Fruit fly (Drosophila melanogaster) whole organism, embryonic: ENCODE data around the gene CG7675.

Source experiments
- Adf1 ChIP-seq: fragments of 200-800 bp; sonication (Bioruptor generic); IDR thresholded peaks from 2 replicates; pipeline ENCODE4 v1.3.6; 2022; ENCODE audit warnings: missing biosample characterization, missing genetic modification characterization
- Atf6 ChIP-seq: fragments of 200-800 bp; sonication (Bioruptor generic); IDR thresholded peaks from 2 replicates; pipeline ENCODE4 v1.3.6; 2022; ENCODE audit warnings: missing biosample characterization, missing genetic modification characterization
- Bgb ChIP-seq: fragments of 200-800 bp; sonication (Bioruptor generic); IDR thresholded peaks from 2 replicates; pipeline ENCODE4 v1.3.6; 2022; ENCODE audit warnings: missing biosample characterization, missing genetic modification characterization; ENCODE audit not compliant: partially characterized antibody
- CG10321 ChIP-seq: fragments of 200-800 bp; sonication (Bioruptor generic); IDR thresholded peaks from 2 replicates; pipeline ENCODE4 v1.3.6; 2022; ENCODE audit warnings: missing biosample characterization, missing genetic modification characterization
- CG10959 ChIP-seq: fragments of 200-800 bp; sonication (Bioruptor generic); IDR thresholded peaks from 2 replicates; pipeline ENCODE4 v1.3.6; 2022; ENCODE audit warnings: missing biosample characterization, missing genetic modification characterization
- CG11504 ChIP-seq: fragments of 200-800 bp; sonication (Bioruptor generic); optimal IDR thresholded peaks from 3 replicates; lab custom pipeline; 2019; ENCODE audit warnings: missing biosample characterization, mild to moderate bottlenecking, missing genetic modification characterization, moderate library complexity
- CG12155 ChIP-seq: fragments of 200-800 bp; sonication (Bioruptor generic); optimal IDR thresholded peaks from 3 replicates; lab custom pipeline; 2016; ENCODE audit warnings: missing biosample characterization, missing genetic modification characterization
- CG12769 ChIP-seq: fragments of 200-800 bp; sonication (Bioruptor generic); optimal IDR thresholded peaks from 2 replicates; lab custom pipeline; 2019; ENCODE audit warnings: missing biosample characterization, mild to moderate bottlenecking, missing genetic modification characterization, moderate library complexity
- CG14667 ChIP-seq: fragments of 200-800 bp; sonication (Bioruptor generic); IDR thresholded peaks from 2 replicates; pipeline ENCODE4 v1.3.6; 2022; ENCODE audit warnings: missing biosample characterization, missing genetic modification characterization
- CG17612 ChIP-seq: fragments of 200-800 bp; sonication (Bioruptor generic); IDR thresholded peaks from 2 replicates; pipeline ENCODE4 v1.3.6; 2022; ENCODE audit warnings: missing biosample characterization, missing genetic modification characterization
- CG2120 ChIP-seq: fragments of 200-800 bp; sonication (Bioruptor generic); optimal IDR thresholded peaks from 3 replicates; lab custom pipeline; 2016; ENCODE audit warnings: missing biosample characterization, missing genetic modification characterization
- CG3407 ChIP-seq: fragments of 200-800 bp; sonication (Bioruptor generic); optimal IDR thresholded peaks from 2 replicates; lab custom pipeline; 2018; ENCODE audit warnings: missing biosample characterization, mild to moderate bottlenecking, missing genetic modification characterization
- CG34422 ChIP-seq: fragments of 200-800 bp; sonication (Bioruptor generic); IDR thresholded peaks from 3 replicates; pipeline ENCODE4 v1.3.6; 2022; ENCODE audit warnings: missing biosample characterization, missing genetic modification characterization
- CG4328 ChIP-seq: fragments of 200-800 bp; sonication (Bioruptor generic); optimal IDR thresholded peaks from 3 replicates; lab custom pipeline; 2017; ENCODE audit warnings: missing biosample characterization, missing genetic modification reagents, missing genetic modification characterization
- CG6654 ChIP-seq: fragments of 200-800 bp; sonication (Bioruptor generic); optimal IDR thresholded peaks from 2 replicates; lab custom pipeline; 2017; ENCODE audit warnings: missing biosample characterization, mild to moderate bottlenecking, missing genetic modification characterization
- CG7839 ChIP-seq: fragments of 200-800 bp; sonication (Bioruptor generic); optimal IDR thresholded peaks from 3 replicates; lab custom pipeline; 2018; ENCODE audit warnings: missing biosample characterization, mild to moderate bottlenecking, missing genetic modification characterization, moderate library complexity
- CG8765 ChIP-seq: fragments of 200-800 bp; sonication (Bioruptor generic); IDR thresholded peaks from 2 replicates; pipeline ENCODE4 v1.3.6; 2022; ENCODE audit warnings: missing biosample characterization, missing genetic modification characterization
- Dad ChIP-seq: fragments of 200-800 bp; sonication (Bioruptor generic); optimal IDR thresholded peaks from 3 replicates; lab custom pipeline; 2016; ENCODE audit warnings: missing biosample characterization, missing genetic modification characterization
- Deaf1 ChIP-seq: fragments of 200-800 bp; optimal IDR thresholded peaks from 3 replicates; lab custom pipeline; 2019; ENCODE audit warnings: missing biosample characterization, mild to moderate bottlenecking, missing genetic modification characterization, moderate library complexity
- Dll ChIP-seq: fragments of 200-800 bp; sonication (Bioruptor generic); IDR thresholded peaks from 4 replicates; pipeline ENCODE4 v1.3.6; 2022; ENCODE audit warnings: missing biosample characterization, missing genetic modification characterization; ENCODE audit not compliant: partially characterized antibody
- Doc3 ChIP-seq: fragments of 200-800 bp; sonication (Bioruptor generic); IDR thresholded peaks from 3 replicates; pipeline ENCODE4 v1.3.6; 2022; ENCODE audit warnings: missing biosample characterization, missing genetic modification characterization; ENCODE audit not compliant: partially characterized antibody
- Gsc ChIP-seq: fragments of 200-800 bp; sonication (Bioruptor generic); IDR thresholded peaks from 2 replicates; pipeline ENCODE4 v1.3.6; 2022; ENCODE audit warnings: missing biosample characterization, missing genetic modification characterization
- HLH54F ChIP-seq: fragments of 200-800 bp; sonication (Bioruptor generic); optimal IDR thresholded peaks from 3 replicates; lab custom pipeline; 2016; ENCODE audit warnings: missing biosample characterization, missing genetic modification characterization
- HmgZ ChIP-seq: fragments of 200-800 bp; sonication (Bioruptor generic); optimal IDR thresholded peaks from 2 replicates; lab custom pipeline; 2018; ENCODE audit warnings: missing biosample characterization, mild to moderate bottlenecking, missing genetic modification characterization
- Hmr ChIP-seq: fragments of 200-800 bp; sonication (Bioruptor generic); optimal IDR thresholded peaks from 3 replicates; lab custom pipeline; 2017; ENCODE audit warnings: mild to moderate bottlenecking, missing biosample characterization, missing genetic modification reagents, missing genetic modification characterization
- Hr51 ChIP-seq, 2 experiments: fragments of 200-800 bp; sonication (Bioruptor generic); optimal IDR thresholded peaks; 2 replicates in 1 of 2; 3 replicates in 1 of 2; lab custom pipeline; 2016 to 2018; ENCODE audit warnings: missing biosample characterization in 2 of 2, missing genetic modification characterization in 2 of 2, mild to moderate bottlenecking in 1 of 2, moderate library complexity in 1 of 2
- Mad ChIP-seq: fragments of 200-800 bp; sonication (Bioruptor generic); optimal IDR thresholded peaks from 2 replicates; lab custom pipeline; 2016; ENCODE audit warnings: missing biosample characterization, missing genetic modification characterization
- Med ChIP-seq: fragments of 200-800 bp; sonication (Bioruptor generic); peaks from one replicate; lab custom pipeline; 2016; ENCODE audit warnings: missing biosample characterization, missing genetic modification characterization, mild to moderate bottlenecking, inconsistent platforms, moderate library complexity
- Mes4 ChIP-seq: fragments of 200-800 bp; sonication (Bioruptor generic); optimal IDR thresholded peaks from 2 replicates; lab custom pipeline; 2016; ENCODE audit warnings: missing biosample characterization, missing genetic modification characterization
- Ptx1 ChIP-seq: fragments of 200-800 bp; sonication (Bioruptor generic); IDR thresholded peaks from 2 replicates; pipeline ENCODE4 v1.3.6; 2022; ENCODE audit warnings: missing biosample characterization, missing genetic modification characterization
- Rfx ChIP-seq: fragments of 200-800 bp; sonication (Bioruptor generic); IDR thresholded peaks from 2 replicates; pipeline ENCODE4 v1.3.6; 2022; ENCODE audit warnings: missing biosample characterization, missing genetic modification characterization
- Ssrp ChIP-seq: fragments of 200-800 bp; sonication (Bioruptor generic); optimal IDR thresholded peaks from 2 replicates; lab custom pipeline; 2018; ENCODE audit warnings: missing biosample characterization, mild to moderate bottlenecking, missing genetic modification characterization, moderate library complexity
- Trl ChIP-seq, 3 experiments: fragments of >200 bp in 2 of 3; fragments of 200-800 bp in 1 of 3; sonication (Bioruptor generic) in 1 of 3; optimal IDR thresholded peaks; 2 replicates in 1 of 3; 3 replicates in 2 of 3; lab custom pipeline; 2016 to 2017; ENCODE audit warnings: missing biosample characterization in 1 of 3, missing genetic modification characterization in 1 of 3
- aop ChIP-seq: fragments of 200-800 bp; sonication (Bioruptor generic); IDR thresholded peaks from 2 replicates; pipeline ENCODE4 v1.3.6; 2022; ENCODE audit warnings: missing biosample characterization, missing genetic modification characterization
- ash1 ChIP-seq: fragments of 200-800 bp; sonication (Bioruptor generic); optimal IDR thresholded peaks from 2 replicates; lab custom pipeline; 2018; ENCODE audit warnings: missing biosample characterization, mild to moderate bottlenecking, missing genetic modification characterization
- btn ChIP-seq: fragments of 200-800 bp; sonication (Bioruptor generic); optimal IDR thresholded peaks from 2 replicates; lab custom pipeline; 2016; ENCODE audit warnings: missing biosample characterization, missing genetic modification characterization
- cad ChIP-seq: fragments of >200 bp; optimal IDR thresholded peaks from 2 replicates; lab custom pipeline; 2017; ENCODE audit warnings: missing biosample characterization, missing genetic modification characterization
- chif ChIP-seq, 2 experiments: fragments of 200-800 bp; sonication (Bioruptor generic); optimal IDR thresholded peaks; 3 replicates each; lab custom pipeline; 2016; ENCODE audit warnings: missing biosample characterization in 2 of 2, missing genetic modification characterization in 2 of 2
- dmrt99B ChIP-seq: fragments of 200-800 bp; sonication (Bioruptor generic); optimal IDR thresholded peaks from 2 replicates; lab custom pipeline; 2018; ENCODE audit warnings: missing biosample characterization, mild to moderate bottlenecking, missing genetic modification characterization, moderate library complexity
- ewg ChIP-seq: fragments of 200-800 bp; sonication (Bioruptor generic); optimal IDR thresholded peaks from 3 replicates; lab custom pipeline; 2017; ENCODE audit warnings: mild to moderate bottlenecking, missing biosample characterization, missing genetic modification reagents, missing genetic modification characterization
- exex ChIP-seq: fragments of 200-800 bp; sonication (Bioruptor generic); optimal IDR thresholded peaks from 4 replicates; lab custom pipeline; 2018; ENCODE audit warnings: missing biosample characterization, mild to moderate bottlenecking, missing genetic modification characterization, moderate library complexity
- ftz-f1 ChIP-seq: fragments of 200-800 bp; sonication (Bioruptor generic); optimal IDR thresholded peaks from 2 replicates; lab custom pipeline; 2016; ENCODE audit warnings: missing biosample characterization, missing genetic modification characterization
- ind ChIP-seq: fragments of 200-800 bp; sonication (Bioruptor generic); optimal IDR thresholded peaks from 3 replicates; lab custom pipeline; 2016; ENCODE audit warnings: missing biosample characterization, missing genetic modification characterization
- lab ChIP-seq: fragments of 200-800 bp; sonication (Bioruptor generic); optimal IDR thresholded peaks from 3 replicates; lab custom pipeline; 2017; ENCODE audit warnings: missing biosample characterization, missing genetic modification characterization, mild to moderate bottlenecking, moderate library complexity, missing genetic modification reagents
- mirr ChIP-seq: fragments of 200-800 bp; sonication (Bioruptor generic); optimal IDR thresholded peaks from 3 replicates; lab custom pipeline; 2018; ENCODE audit warnings: missing biosample characterization, mild to moderate bottlenecking, missing genetic modification characterization
- pros ChIP-seq: fragments of 200-800 bp; sonication (Bioruptor generic); optimal IDR thresholded peaks from 3 replicates; lab custom pipeline; 2019; ENCODE audit warnings: missing biosample characterization, mild to moderate bottlenecking, missing genetic modification characterization, moderate library complexity
- schlank ChIP-seq: fragments of 200-800 bp; sonication (Bioruptor generic); optimal IDR thresholded peaks from 2 replicates; lab custom pipeline; 2018; ENCODE audit warnings: missing biosample characterization, mild to moderate bottlenecking, missing genetic modification characterization

CG7675 gene

DNA sequence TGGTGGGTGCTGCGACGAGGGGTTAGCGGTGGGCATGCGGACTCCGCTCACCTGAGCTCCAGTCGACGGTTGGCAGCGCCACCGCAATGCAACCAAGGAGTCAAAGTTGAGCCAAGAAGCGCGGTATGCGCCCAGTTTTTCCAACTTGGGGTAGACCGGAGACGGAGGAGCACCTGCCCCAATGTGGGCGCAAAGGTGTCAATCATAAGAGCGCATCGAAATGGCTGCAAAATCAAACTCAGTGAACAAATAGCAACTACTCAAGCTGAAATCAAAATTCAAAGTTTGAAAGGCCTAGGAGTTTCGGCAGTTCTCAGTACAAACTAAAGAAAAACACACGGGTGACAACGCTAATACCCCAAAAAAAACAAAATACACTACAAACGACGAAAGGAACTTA is 19.3 kb downstream of the CG7675 start, which contains the start of gene hmw:
Gene hmw, plus strand, starts transcription at position 301 of the 400 bp plus-strand sequence.
- TF ChIP-seq Rfx (GFP tag; lab: Robert Waterston, UW) (peak; percentile 37; the same call in 1 of the 2 replicates), Dad (GFP tag; lab: Kevin White, UChicago) (no peak), CG17612 (no peak), ewg (peak; percentile 24)

DNA sequence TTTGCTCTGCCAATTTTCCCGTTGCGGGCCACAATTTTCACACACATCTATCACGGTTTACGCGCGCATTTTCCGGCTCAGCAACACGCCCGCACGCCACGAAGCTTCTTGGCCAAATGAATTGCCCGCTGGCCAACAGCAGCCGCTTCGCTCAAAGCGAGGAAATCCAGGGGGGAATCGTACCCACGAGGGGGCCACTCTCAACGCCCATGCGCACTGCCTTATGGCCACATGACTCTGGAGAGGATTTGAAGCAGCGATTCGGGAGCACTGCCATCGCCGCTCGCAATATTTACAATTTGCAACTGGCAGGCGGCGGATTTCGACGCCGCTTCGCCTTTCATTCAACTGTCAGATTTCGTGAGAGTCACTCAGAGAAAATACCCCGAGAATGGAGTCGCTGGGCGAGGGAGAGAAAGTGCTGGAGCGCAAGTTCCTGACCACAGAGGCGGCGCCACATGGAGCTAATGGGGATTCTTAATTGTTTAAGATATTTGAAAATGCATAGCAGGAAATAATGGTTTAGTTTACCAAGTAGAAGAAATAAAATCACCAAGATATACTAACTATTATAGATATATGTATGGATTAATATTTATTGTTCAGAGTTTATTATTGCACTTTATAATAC is 20.2 kb downstream of the CG7675 start, which contains the start of gene CG15803:
Gene CG15803, minus strand, starts transcription at position 99 of the 631 bp plus-strand sequence.
- TF ChIP-seq ftz-f1 (GFP tag; lab: Kevin White, UChicago) (no peak), Ssrp (tag; lab: Kevin White, UChicago) (no peak), Mad (GFP tag; lab: Kevin White, UChicago) (no peak), CG12155 (GFP tag; lab: Kevin White, UChicago) (no peak), btn (no peak), ash1 (no peak), CG34422 (GFP tag; lab: Robert Waterston, UW) (0 out of 3 replicates have a peak, but pooled peaks have one; percentile 38), exex (tag; lab: Kevin White, UChicago) (no peak), lab (GFP tag; lab: Kevin White, UChicago) (peak; percentile 5), Mes4 (no peak), CG11504 (tag; lab: Kevin White, UChicago) (peak; percentile 18), Gsc (GFP tag; lab: Robert Waterston, UW) (no peak), CG10959 (GFP tag; lab: Robert Waterston, UW) (no peak), mirr (GFP tag; lab: Kevin White, UChicago) (no peak), Deaf1 (peak; percentile 78), aop (no peak), CG3407 (no peak), cad (GFP tag; lab: Kevin White, UChicago) (no peak), CG12769 (tag; lab: Kevin White, UChicago) (peak; percentile 72), CG8765 (GFP tag; lab: Robert Waterston, UW) (no peak), Med (GFP tag; lab: Kevin White, UChicago) (peak; percentile 67), CG14667 (GFP tag; lab: Robert Waterston, UW) (no peak), Atf6 (GFP tag; lab: Robert Waterston, UW) (peak; percentile 23; the same call in 1 of the 2 replicates), Hmr (GFP tag; lab: Kevin White, UChicago) (peak; percentile 25), HLH54F (GFP tag; lab: Kevin White, UChicago) (no peak), ind (GFP tag; lab: Kevin White, UChicago) (no peak), schlank (tag; lab: Kevin White, UChicago) (no peak), CG2120 (GFP tag; lab: Kevin White, UChicago) (peak; percentile 48), pros (GFP tag; lab: Kevin White, UChicago) (no peak), dmrt99B (tag; lab: Kevin White, UChicago) (peak; percentile 8), CG6654 (GFP tag; lab: Kevin White, UChicago) (no peak), Dll (GFP tag; lab: Robert Waterston, UW) (0 out of 4 replicates have a peak, but pooled peaks have one; percentile 17), Doc3 (GFP tag; lab: Robert Waterston, UW) (no peak), CG7839 (tag; lab: Kevin White, UChicago) (no peak), Ptx1 (no peak), chif (GFP tag; optimal IDR thresholded peaks at IDR 0.05; lab: Kevin White, UChicago) (no peak), Trl (optimal IDR thresholded peaks at IDR 0.05; lab: Kevin White, UChicago) (peak; percentile 43 to 67), Trl (GFP tag; optimal IDR thresholded peaks at IDR 0.05; lab: Kevin White, UChicago) (no peak), HmgZ (tag; lab: Kevin White, UChicago) (no peak), Bgb (GFP tag; lab: Robert Waterston, UW) (0 out of 2 replicates have a peak, but pooled peaks have one; percentile 19), CG4328 (GFP tag; lab: Kevin White, UChicago) (no peak), Hr51 (GFP tag; optimal IDR thresholded peaks at IDR 0.05; lab: Kevin White, UChicago) (peak in 1 of 2 experiments; percentile 25), CG10321 (no peak), Adf1 (GFP tag; lab: Robert Waterston, UW) (peak; percentile 47; the same call in 1 of the 2 replicates)
